Worm (Caenorhabditis elegans) whole organism, young adult: Measurements from ENCODE around the gene Y46G5A.34.

ENCODE experiments used
- B0336.3 ChIP-seq: fragments of 200-800 bp; sonication (Bioruptor generic); IDR thresholded peaks from 2 replicates; pipeline ENCODE4 v1.3.6; 2022; ENCODE audit warnings: missing genetic modification characterization, missing compliant biosample characterization
- C17E4.6 ChIP-seq: fragments of 200-800 bp; sonication (Bioruptor generic); IDR thresholded peaks from 2 replicates; pipeline ENCODE4 v1.3.6; 2022; ENCODE audit warnings: missing genetic modification reagents, missing genetic modification characterization, missing compliant biosample characterization
- F10E7.11 ChIP-seq: sonication (generic microtip); optimal IDR thresholded peaks from 2 replicates; lab custom pipeline; 2017; ENCODE audit warnings: mild to moderate bottlenecking, missing genetic modification characterization, moderate library complexity, missing compliant biosample characterization
- F23B12.7 ChIP-seq: sonication (generic microtip); optimal IDR thresholded peaks from 2 replicates; lab custom pipeline; 2017; ENCODE audit warnings: missing genetic modification characterization, mild to moderate bottlenecking, missing compliant biosample characterization, antibody characterized with exemption, moderate library complexity; ENCODE audit not compliant: insufficient read depth
- F49E8.2 ChIP-seq: sonication (generic microtip); optimal IDR thresholded peaks from 3 replicates; lab custom pipeline; 2017; ENCODE audit warnings: missing genetic modification characterization, mild to moderate bottlenecking, missing compliant biosample characterization, antibody characterized with exemption, moderate library complexity; ENCODE audit not compliant: insufficient read depth
- F52B5.7 ChIP-seq: sonication (generic microtip); optimal IDR thresholded peaks from 2 replicates; lab custom pipeline; 2016; ENCODE audit warnings: mild to moderate bottlenecking, missing genetic modification characterization, missing compliant biosample characterization
- F55B11.4 ChIP-seq: sonication (generic microtip); optimal IDR thresholded peaks from 2 replicates; lab custom pipeline; 2016; ENCODE audit warnings: missing compliant biosample characterization, missing genetic modification characterization, borderline replicate concordance; ENCODE audit not compliant: insufficient read depth
- Y56A3A.18 ChIP-seq: fragments of 200-800 bp; sonication (Bioruptor generic); IDR thresholded peaks from 2 replicates; pipeline ENCODE4 v1.3.6; 2022; ENCODE audit warnings: missing genetic modification reagents, missing genetic modification characterization, missing compliant biosample characterization
- Y79H2A.3 ChIP-seq: fragments of 200-800 bp; sonication (Bioruptor generic); conservative IDR thresholded peaks from 2 replicates; pipeline ENCODE4 v1.3.6; 2022; ENCODE audit warnings: missing genetic modification reagents, missing genetic modification characterization, missing compliant biosample characterization
- akir-1 ChIP-seq: fragments of 200-800 bp; sonication (Bioruptor generic); optimal IDR thresholded peaks from 2 replicates; lab custom pipeline; 2018; ENCODE audit warnings: mild to moderate bottlenecking, missing genetic modification characterization, moderate library complexity, missing compliant biosample characterization
- aptf-2 ChIP-seq: fragments of 200-800 bp; sonication (Bioruptor generic); conservative IDR thresholded peaks from 2 replicates; pipeline ENCODE4 v1.3.6; 2022; ENCODE audit warnings: missing genetic modification reagents, missing genetic modification characterization, missing compliant biosample characterization
- attf-3 ChIP-seq: fragments of 200-800 bp; sonication (Bioruptor generic); conservative IDR thresholded peaks from 2 replicates; pipeline ENCODE4 v1.3.6; 2022; ENCODE audit warnings: missing genetic modification reagents, missing genetic modification characterization, missing compliant biosample characterization
- cebp-1 ChIP-seq, 2 experiments: fragments of 200-800 bp in 1 of 2; sonication (Bioruptor generic) in 1 of 2; sonication (generic microtip) in 1 of 2; IDR thresholded peaks in 1 of 2; optimal IDR thresholded peaks in 1 of 2; 2 replicates each; pipeline versions ENCODE4 v1.3.6 to Lab custom; 2017 to 2022; ENCODE audit warnings: missing compliant biosample characterization in 2 of 2, missing genetic modification characterization in 2 of 2, mild to moderate bottlenecking in 1 of 2, missing genetic modification reagents in 1 of 2, moderate library complexity in 1 of 2
- cebp-2 ChIP-seq: fragments of 200-800 bp; sonication (Bioruptor generic); IDR thresholded peaks from 2 replicates; pipeline ENCODE4 v1.3.6; 2022; ENCODE audit warnings: missing genetic modification characterization, missing compliant biosample characterization
- dox-1 ChIP-seq: fragments of 200-800 bp; sonication (Bioruptor generic); IDR thresholded peaks from 2 replicates; pipeline ENCODE4 v1.3.6; 2022; ENCODE audit warnings: missing genetic modification reagents, missing genetic modification characterization, missing compliant biosample characterization
- fkh-3 ChIP-seq: sonication (generic microtip); optimal IDR thresholded peaks from 2 replicates; lab custom pipeline; 2016; ENCODE audit warnings: mild to moderate bottlenecking, missing genetic modification characterization, missing compliant biosample characterization
- him-1 ChIP-seq: sonication (generic microtip); optimal IDR thresholded peaks from 2 replicates; lab custom pipeline; 2016; ENCODE audit warnings: missing genotype, missing genetic modification reagents, missing genetic modification characterization, missing compliant biosample characterization
- hmg-1.2 ChIP-seq: fragments of 200-800 bp; sonication (Bioruptor generic); IDR thresholded peaks from 2 replicates; pipeline ENCODE4 v1.3.6; 2022; ENCODE audit warnings: missing genetic modification reagents, missing genetic modification characterization, missing compliant biosample characterization
- let-526 ChIP-seq: fragments of 200-800 bp; sonication (Bioruptor generic); IDR thresholded peaks from 2 replicates; pipeline ENCODE4 v1.3.6; 2022; ENCODE audit warnings: missing genetic modification reagents, missing genetic modification characterization, missing compliant biosample characterization
- let-607 ChIP-seq, 2 experiments: fragments of 200-800 bp in 1 of 2; sonication (Bioruptor generic) in 1 of 2; sonication (generic microtip) in 1 of 2; optimal IDR thresholded peaks; 2 replicates each; lab custom pipeline; 2016 to 2018; ENCODE audit warnings: mild to moderate bottlenecking in 2 of 2, missing compliant biosample characterization in 2 of 2, missing genetic modification characterization in 2 of 2, moderate library complexity in 2 of 2, missing genotype in 1 of 2
- lin-26 ChIP-seq: fragments of 200-800 bp; sonication (Bioruptor generic); IDR thresholded peaks from 2 replicates; pipeline ENCODE4 v1.3.6; 2022; ENCODE audit warnings: missing genetic modification reagents, missing genetic modification characterization, missing compliant biosample characterization
- lsy-27 ChIP-seq: sonication (generic microtip); optimal IDR thresholded peaks from 2 replicates; lab custom pipeline; 2017; ENCODE audit warnings: missing genetic modification characterization, mild to moderate bottlenecking, missing compliant biosample characterization, antibody characterized with exemption, missing genotype, borderline replicate concordance; ENCODE audit not compliant: insufficient read depth
- mcd-1 ChIP-seq: fragments of 200-800 bp; sonication (Bioruptor generic); IDR thresholded peaks from 2 replicates; pipeline ENCODE4 v1.3.6; 2022; ENCODE audit warnings: missing genetic modification reagents, missing genetic modification characterization, missing compliant biosample characterization
- nfyb-1 ChIP-seq: fragments of 200-800 bp; sonication (Bioruptor generic); IDR thresholded peaks from 2 replicates; pipeline ENCODE4 v1.3.6; 2022; ENCODE audit warnings: missing genetic modification reagents, missing genetic modification characterization, missing compliant biosample characterization
- rec-8 ChIP-seq, 2 experiments: sonication (generic microtip); optimal IDR thresholded peaks; 2 replicates each; lab custom pipeline; 2016; ENCODE audit warnings: mild to moderate bottlenecking in 2 of 2, missing genetic modification characterization in 2 of 2, missing genetic modification reagents in 2 of 2, missing genotype in 2 of 2, missing biosample characterization in 1 of 2, missing compliant biosample characterization in 1 of 2, moderate library complexity in 1 of 2
- rpc-1 ChIP-seq, 2 experiments: fragments of 150-350 bp in 1 of 2; sonication (generic microtip) in 1 of 2; optimal IDR thresholded peaks; 2 replicates each; lab custom pipeline; 2014 to 2018; ENCODE audit warnings: missing biosample characterization in 1 of 2, missing genetic modification characterization in 1 of 2, missing genetic modification reagents in 1 of 2, missing genotype in 1 of 2
- sdz-38 ChIP-seq: sonication (generic microtip); optimal IDR thresholded peaks from 2 replicates; lab custom pipeline; 2016; ENCODE audit warnings: missing genotype, missing genetic modification characterization, missing compliant biosample characterization
- snpc-4 ChIP-seq, 5 experiments: fragments of 150-350 bp in 1 of 5; sonication (generic microtip) in 4 of 5; optimal IDR thresholded peaks; 2 replicates each; lab custom pipeline; 2014 to 2018; ENCODE audit warnings: missing genetic modification characterization in 5 of 5, missing biosample characterization in 3 of 5, antibody characterized with exemption in 2 of 5, mild to moderate bottlenecking in 2 of 5, missing compliant biosample characterization in 2 of 5, missing genotype in 2 of 5, moderate library complexity in 2 of 5, missing genetic modification reagents in 1 of 5
- sptf-2 ChIP-seq: fragments of 200-800 bp; sonication (Bioruptor generic); optimal IDR thresholded peaks from 2 replicates; lab custom pipeline; 2018; ENCODE audit warnings: mild to moderate bottlenecking, missing genetic modification characterization, missing compliant biosample characterization
- tbp1 ChIP-seq: fragments of 200-800 bp; sonication (Bioruptor generic); optimal IDR thresholded peaks from 2 replicates; lab custom pipeline; 2018; ENCODE audit warnings: mild to moderate bottlenecking, missing genetic modification characterization, missing compliant biosample characterization
- tlf-1 ChIP-seq: fragments of 200-800 bp; sonication (Bioruptor generic); optimal IDR thresholded peaks from 2 replicates; lab custom pipeline; 2018; ENCODE audit warnings: mild to moderate bottlenecking, missing genetic modification characterization, missing compliant biosample characterization
- unc-130 ChIP-seq: sonication (generic microtip); optimal IDR thresholded peaks from 2 replicates; lab custom pipeline; 2016; ENCODE audit warnings: missing genetic modification reagents, missing genetic modification characterization, missing compliant biosample characterization
- zfh-2 ChIP-seq: fragments of 200-800 bp; sonication (Bioruptor generic); conservative IDR thresholded peaks from 2 replicates; pipeline ENCODE4 v1.3.6; 2022; ENCODE audit warnings: missing genetic modification reagents, missing genetic modification characterization, missing compliant biosample characterization
- ztf-25 ChIP-seq: fragments of 200-800 bp; sonication (Bioruptor generic); IDR thresholded peaks from 2 replicates; pipeline ENCODE4 v1.3.6; 2022; ENCODE audit warnings: missing genetic modification reagents, missing genetic modification characterization, missing compliant biosample characterization

Y46G5A.34 gene

ce11 chrII:12787831-12788248 lies 11.4 kb downstream of the Y46G5A.34 start, which contains the start of gene alkb-7 (continued):
- TF ChIP-seq hmg-1.2 (0 out of 2 replicates have a peak, but pooled peaks have one; percentile 4), lin-26 (GFP tag; lab: Robert Waterston, UW) (no peak), let-607 (tag; optimal IDR thresholded peaks at IDR 0.05; lab: Kevin White, UChicago) (no peak), F23B12.7 (no peak), C17E4.6 (GFP tag; lab: Robert Waterston, UW) (no peak), attf-3 (GFP tag; lab: Robert Waterston, UW) (no peak), let-526 (0 out of 2 replicates have a peak, but pooled peaks have one; percentile 37), tlf-1 (no peak), rec-8 (tag; optimal IDR thresholded peaks at IDR 0.05; lab: Kevin White, UChicago) (no peak), sdz-38 (tag; lab: Kevin White, UChicago) (no peak), lsy-27 (tag; lab: Kevin White, UChicago) (no peak), Y56A3A.18 (GFP tag; lab: Robert Waterston, UW) (no peak), mcd-1 (GFP tag; lab: Robert Waterston, UW) (peak; percentile 50), Y79H2A.3 (GFP tag; lab: Robert Waterston, UW) (no peak), B0336.3 (peak; percentile 59; the same call in 1 of the 2 replicates), F49E8.2 (tag; lab: Kevin White, UChicago) (no peak), tbp1 (GFP tag; lab: Kevin White, UChicago) (peak; percentile 6), fkh-3 (tag; lab: Kevin White, UChicago) (no peak), F52B5.7 (peak; percentile 27), F10E7.11 (tag; lab: Kevin White, UChicago) (no peak), F55B11.4 (tag; lab: Kevin White, UChicago) (no peak), snpc-4 (GFP tag; optimal IDR thresholded peaks at IDR 0.05; lab: Kevin White, UChicago) (no peak), snpc-4 (tag; optimal IDR thresholded peaks at IDR 0.05; lab: Kevin White, UChicago) (no peak), unc-130 (GFP tag; lab: Kevin White, UChicago) (no peak), akir-1 (GFP tag; lab: Kevin White, UChicago) (no peak)
- TF ChIP-seq, all 124 proteins: peak for 24

ce11 chrII:12789497-12789896 lies 13.0 kb downstream of the Y46G5A.34 start:
- TF ChIP-seq lsy-27 (tag; lab: Kevin White, UChicago) (no peak), rpc-1 (optimal IDR thresholded peaks at IDR 0.05; lab: Kevin White, UChicago) (no peak), rpc-1 (tag; optimal IDR thresholded peaks at IDR 0.05; lab: Kevin White, UChicago) (no peak), aptf-2 (GFP tag; lab: Robert Waterston, UW) (no peak), nfyb-1 (GFP tag; lab: Robert Waterston, UW) (peak; percentile 55; the same call in 1 of the 2 replicates), cebp-1 (GFP tag; IDR thresholded peaks at IDR 0.05; lab: Robert Waterston, UW) (no peak), cebp-1 (tag; optimal IDR thresholded peaks at IDR 0.05; lab: Kevin White, UChicago) (peak; percentile 8), sptf-2 (GFP tag; lab: Kevin White, UChicago) (no peak), tlf-1 (no peak), zfh-2 (peak; percentile 57), mcd-1 (GFP tag; lab: Robert Waterston, UW) (0 out of 2 replicates have a peak, but pooled peaks have one; percentile 23), cebp-2 (0 out of 2 replicates have a peak, but pooled peaks have one; percentile 69), him-1 (no peak), B0336.3 (0 out of 2 replicates have a peak, but pooled peaks have one; percentile 32), dox-1 (GFP tag; lab: Robert Waterston, UW) (0 out of 2 replicates have a peak, but pooled peaks have one; percentile 19), ztf-25 (GFP tag; lab: Robert Waterston, UW) (no peak)
